Fruit fly (Drosophila melanogaster) whole organism, embryonic: Measurements from ENCODE around the gene RpS20.

Experiments
- CG10321 ChIP-seq: fragments of 200-800 bp; sonication (Bioruptor generic); IDR thresholded peaks from 2 replicates; pipeline ENCODE4 v1.3.6; 2022; ENCODE audit warnings: missing biosample characterization, missing genetic modification characterization
- CG11695 ChIP-seq: fragments of 200-800 bp; sonication (Bioruptor generic); IDR thresholded peaks from 3 replicates; pipeline ENCODE4 v1.3.6; 2022; ENCODE audit warnings: missing biosample characterization, missing genetic modification characterization
- CG12219 ChIP-seq: fragments of 200-800 bp; sonication (Bioruptor generic); optimal IDR thresholded peaks from 3 replicates; lab custom pipeline; 2018; ENCODE audit warnings: missing biosample characterization, mild to moderate bottlenecking, missing genetic modification characterization
- CG12659 ChIP-seq: fragments of 200-800 bp; sonication (Bioruptor generic); optimal IDR thresholded peaks from 3 replicates; lab custom pipeline; 2017; ENCODE audit warnings: mild to moderate bottlenecking, missing biosample characterization, missing genetic modification reagents, missing genetic modification characterization
- CG13296 ChIP-seq: fragments of 200-800 bp; sonication (Bioruptor generic); optimal IDR thresholded peaks from 3 replicates; lab custom pipeline; 2018; ENCODE audit warnings: missing biosample characterization, mild to moderate bottlenecking, missing genetic modification characterization
- CG14441 ChIP-seq: fragments of 200-800 bp; sonication (Bioruptor generic); IDR thresholded peaks from 2 replicates; pipeline ENCODE4 v1.3.6; 2022; ENCODE audit warnings: missing biosample characterization, missing genetic modification characterization
- CG14710 ChIP-seq: fragments of 200-800 bp; sonication (Bioruptor generic); optimal IDR thresholded peaks from 3 replicates; lab custom pipeline; 2019; ENCODE audit warnings: missing biosample characterization, mild to moderate bottlenecking, missing genetic modification characterization, moderate library complexity
- CG1529 ChIP-seq: fragments of 200-800 bp; sonication (Bioruptor generic); optimal IDR thresholded peaks from 3 replicates; lab custom pipeline; 2018; ENCODE audit warnings: missing biosample characterization, missing genetic modification characterization
- CG17612 ChIP-seq: fragments of 200-800 bp; sonication (Bioruptor generic); IDR thresholded peaks from 2 replicates; pipeline ENCODE4 v1.3.6; 2022; ENCODE audit warnings: missing biosample characterization, missing genetic modification characterization
- CG18476 ChIP-seq: fragments of 200-800 bp; sonication (Bioruptor generic); optimal IDR thresholded peaks from 2 replicates; lab custom pipeline; 2016; ENCODE audit warnings: missing biosample characterization, mild to moderate bottlenecking, missing genetic modification characterization
- CG18599 ChIP-seq: fragments of 200-800 bp; sonication (Bioruptor generic); optimal IDR thresholded peaks from 3 replicates; lab custom pipeline; 2017; ENCODE audit warnings: missing biosample characterization, missing genetic modification characterization, mild to moderate bottlenecking, moderate library complexity, missing genetic modification reagents
- CG2129 ChIP-seq: fragments of 200-800 bp; sonication (Bioruptor generic); IDR thresholded peaks from 2 replicates; pipeline ENCODE4 v1.3.6; 2022; ENCODE audit warnings: missing biosample characterization, missing genetic modification characterization; ENCODE audit not compliant: partially characterized antibody
- CG2678 ChIP-seq: fragments of 200-800 bp; sonication (Bioruptor generic); optimal IDR thresholded peaks from 3 replicates; lab custom pipeline; 2019; ENCODE audit warnings: missing biosample characterization, mild to moderate bottlenecking, missing genetic modification characterization, moderate library complexity
- CG2875 ChIP-seq: fragments of 200-800 bp; sonication (Bioruptor generic); optimal IDR thresholded peaks from 2 replicates; lab custom pipeline; 2017; ENCODE audit warnings: missing biosample characterization, mild to moderate bottlenecking, missing genetic modification characterization, missing genetic modification reagents
- CG32767 ChIP-seq: fragments of 200-800 bp; sonication (Bioruptor generic); IDR thresholded peaks from 2 replicates; pipeline ENCODE4 v1.3.6; 2022; ENCODE audit warnings: missing biosample characterization, missing genetic modification characterization
- CG43689 ChIP-seq: fragments of 200-800 bp; sonication (Bioruptor generic); IDR thresholded peaks from 2 replicates; pipeline ENCODE4 v1.3.6; 2022; ENCODE audit warnings: missing biosample characterization, missing genetic modification characterization
- CG4854 ChIP-seq: fragments of 200-800 bp; sonication (Bioruptor generic); optimal IDR thresholded peaks from 2 replicates; lab custom pipeline; 2016; ENCODE audit warnings: missing biosample characterization, missing genetic modification characterization, inconsistent platforms
- CG6254 ChIP-seq: fragments of 200-800 bp; sonication (Bioruptor generic); optimal IDR thresholded peaks from 3 replicates; lab custom pipeline; 2017; ENCODE audit warnings: mild to moderate bottlenecking, missing biosample characterization, missing genetic modification reagents, missing genetic modification characterization
- CG7357 ChIP-seq: fragments of 200-800 bp; sonication (Bioruptor generic); IDR thresholded peaks from 3 replicates; pipeline ENCODE4 v1.3.6; 2022; ENCODE audit warnings: missing biosample characterization, missing genetic modification characterization
- CG7839 ChIP-seq: fragments of 200-800 bp; sonication (Bioruptor generic); optimal IDR thresholded peaks from 3 replicates; lab custom pipeline; 2018; ENCODE audit warnings: missing biosample characterization, mild to moderate bottlenecking, missing genetic modification characterization, moderate library complexity
- CG9817 ChIP-seq: fragments of 200-800 bp; sonication (Bioruptor generic); optimal IDR thresholded peaks from 2 replicates; lab custom pipeline; 2018; ENCODE audit warnings: missing biosample characterization, mild to moderate bottlenecking, missing genetic modification characterization, moderate library complexity
- CoRest ChIP-seq: fragments of 200-800 bp; sonication (Bioruptor generic); optimal IDR thresholded peaks from 3 replicates; lab custom pipeline; 2018; ENCODE audit warnings: missing biosample characterization, mild to moderate bottlenecking, missing genetic modification characterization, moderate library complexity
- D19A ChIP-seq: fragments of 200-800 bp; optimal IDR thresholded peaks from 3 replicates; lab custom pipeline; 2019; ENCODE audit warnings: missing biosample characterization, mild to moderate bottlenecking, missing genetic modification characterization, moderate library complexity
- Dbx ChIP-seq: fragments of 200-800 bp; sonication (Bioruptor generic); IDR thresholded peaks from 3 replicates; pipeline ENCODE4 v1.3.6; 2022; ENCODE audit warnings: missing biosample characterization, missing genetic modification characterization
- HHEX ChIP-seq: fragments of 200-800 bp; sonication (Bioruptor generic); optimal IDR thresholded peaks from 3 replicates; lab custom pipeline; 2017; ENCODE audit warnings: missing biosample characterization, mild to moderate bottlenecking, missing genetic modification characterization, missing genetic modification reagents
- HmgD ChIP-seq: fragments of 200-800 bp; sonication (Bioruptor generic); optimal IDR thresholded peaks from 3 replicates; lab custom pipeline; 2016; ENCODE audit warnings: missing biosample characterization, missing genetic modification characterization
- Nf-YB ChIP-seq: fragments of 200-800 bp; sonication (Bioruptor generic); optimal IDR thresholded peaks from 3 replicates; lab custom pipeline; 2019; ENCODE audit warnings: missing biosample characterization, mild to moderate bottlenecking, missing genetic modification characterization, moderate library complexity
- Nf-YC ChIP-seq: fragments of 200-800 bp; optimal IDR thresholded peaks from 3 replicates; lab custom pipeline; 2019; ENCODE audit warnings: missing biosample characterization, mild to moderate bottlenecking, missing genetic modification characterization, moderate library complexity
- PHDP ChIP-seq: fragments of 200-800 bp; sonication (Bioruptor generic); optimal IDR thresholded peaks from 3 replicates; lab custom pipeline; 2018; ENCODE audit warnings: missing biosample characterization, mild to moderate bottlenecking, missing genetic modification characterization, moderate library complexity
- Ptx1 ChIP-seq: fragments of 200-800 bp; sonication (Bioruptor generic); IDR thresholded peaks from 2 replicates; pipeline ENCODE4 v1.3.6; 2022; ENCODE audit warnings: missing biosample characterization, missing genetic modification characterization
- Six4 ChIP-seq: fragments of 200-800 bp; sonication (Bioruptor generic); optimal IDR thresholded peaks from 2 replicates; lab custom pipeline; 2016; ENCODE audit warnings: missing biosample characterization, missing genetic modification characterization
- Sry-β ChIP-seq: fragments of 200-800 bp; sonication (Bioruptor generic); optimal IDR thresholded peaks from 2 replicates; lab custom pipeline; 2018; ENCODE audit warnings: missing biosample characterization, mild to moderate bottlenecking, missing genetic modification characterization, moderate library complexity
- Xrp1 ChIP-seq: fragments of 200-800 bp; sonication (Bioruptor generic); IDR thresholded peaks from 2 replicates; pipeline ENCODE4 v1.3.6; 2022; ENCODE audit warnings: missing biosample characterization, missing genetic modification characterization
- ase ChIP-seq: fragments of 200-800 bp; sonication (Bioruptor generic); IDR thresholded peaks from 3 replicates; pipeline ENCODE4 v1.3.6; 2022; ENCODE audit warnings: missing biosample characterization, missing genetic modification characterization
- chif ChIP-seq, 2 experiments: fragments of 200-800 bp; sonication (Bioruptor generic); optimal IDR thresholded peaks; 3 replicates each; lab custom pipeline; 2016; ENCODE audit warnings: missing biosample characterization in 2 of 2, missing genetic modification characterization in 2 of 2
- chinmo ChIP-seq: fragments of 200-800 bp; sonication (Bioruptor generic); IDR thresholded peaks from 4 replicates; pipeline ENCODE4 v1.3.6; 2022; ENCODE audit warnings: missing biosample characterization, missing genetic modification characterization; ENCODE audit not compliant: partially characterized antibody
- da ChIP-seq: fragments of 200-800 bp; sonication (Bioruptor generic); optimal IDR thresholded peaks from 2 replicates; lab custom pipeline; 2016; ENCODE audit warnings: missing biosample characterization, missing genetic modification characterization
- dysf ChIP-seq: fragments of 200-800 bp; sonication (Bioruptor generic); IDR thresholded peaks from 3 replicates; pipeline ENCODE4 v1.3.6; 2022; ENCODE audit warnings: missing biosample characterization, missing genetic modification characterization
- exex ChIP-seq: fragments of 200-800 bp; sonication (Bioruptor generic); optimal IDR thresholded peaks from 4 replicates; lab custom pipeline; 2018; ENCODE audit warnings: missing biosample characterization, mild to moderate bottlenecking, missing genetic modification characterization, moderate library complexity
- eyg ChIP-seq: fragments of 200-800 bp; sonication (Bioruptor generic); optimal IDR thresholded peaks from 3 replicates; lab custom pipeline; 2016; ENCODE audit warnings: missing biosample characterization, missing genetic modification characterization
- grn ChIP-seq: fragments of 200-800 bp; sonication (Bioruptor generic); optimal IDR thresholded peaks from 3 replicates; lab custom pipeline; 2017; ENCODE audit warnings: missing biosample characterization, missing genetic modification characterization
- lab ChIP-seq: fragments of 200-800 bp; sonication (Bioruptor generic); optimal IDR thresholded peaks from 3 replicates; lab custom pipeline; 2017; ENCODE audit warnings: missing biosample characterization, missing genetic modification characterization, mild to moderate bottlenecking, moderate library complexity, missing genetic modification reagents
- lov ChIP-seq, 2 experiments: fragments of 200-800 bp in 1 of 2; fragments of >200 bp in 1 of 2; sonication (Bioruptor generic) in 1 of 2; IDR thresholded peaks in 1 of 2; optimal IDR thresholded peaks in 1 of 2; 2 replicates in 1 of 2; 3 replicates in 1 of 2; pipeline versions ENCODE4 v1.3.6 to Lab custom; 2017 to 2022; ENCODE audit warnings: missing biosample characterization in 1 of 2, missing genetic modification characterization in 1 of 2
- mirr ChIP-seq: fragments of 200-800 bp; sonication (Bioruptor generic); optimal IDR thresholded peaks from 3 replicates; lab custom pipeline; 2018; ENCODE audit warnings: missing biosample characterization, mild to moderate bottlenecking, missing genetic modification characterization
- org-1 ChIP-seq: fragments of 200-800 bp; sonication (Bioruptor generic); optimal IDR thresholded peaks from 2 replicates; lab custom pipeline; 2017; ENCODE audit warnings: missing biosample characterization, missing genetic modification characterization
- pb ChIP-seq: fragments of 200-800 bp; sonication (Bioruptor generic); optimal IDR thresholded peaks from 3 replicates; lab custom pipeline; 2016; ENCODE audit warnings: missing biosample characterization, missing genetic modification characterization
- row ChIP-seq: fragments of 200-800 bp; sonication (Bioruptor generic); IDR thresholded peaks from 3 replicates; pipeline ENCODE4 v1.3.6; 2022; ENCODE audit warnings: missing biosample characterization, missing genetic modification characterization
- seq ChIP-seq: fragments of 200-800 bp; sonication (Bioruptor generic); IDR thresholded peaks from 2 replicates; pipeline ENCODE4 v1.3.6; 2022; ENCODE audit warnings: missing biosample characterization, missing genetic modification characterization
- slp2 ChIP-seq: fragments of 200-800 bp; sonication (Bioruptor generic); optimal IDR thresholded peaks from 2 replicates; lab custom pipeline; 2016; ENCODE audit warnings: missing biosample characterization, missing genetic modification characterization
- tio ChIP-seq: fragments of 200-800 bp; sonication (Bioruptor generic); optimal IDR thresholded peaks from 2 replicates; lab custom pipeline; 2017; ENCODE audit warnings: missing biosample characterization, missing genetic modification characterization, inconsistent platforms
- ttk ChIP-seq: fragments of 200-800 bp; sonication (Bioruptor generic); IDR thresholded peaks from 2 replicates; pipeline ENCODE4 v2.1.2; 2022; ENCODE audit warnings: missing biosample characterization, missing genetic modification characterization

Gene RpS20

DNA sequence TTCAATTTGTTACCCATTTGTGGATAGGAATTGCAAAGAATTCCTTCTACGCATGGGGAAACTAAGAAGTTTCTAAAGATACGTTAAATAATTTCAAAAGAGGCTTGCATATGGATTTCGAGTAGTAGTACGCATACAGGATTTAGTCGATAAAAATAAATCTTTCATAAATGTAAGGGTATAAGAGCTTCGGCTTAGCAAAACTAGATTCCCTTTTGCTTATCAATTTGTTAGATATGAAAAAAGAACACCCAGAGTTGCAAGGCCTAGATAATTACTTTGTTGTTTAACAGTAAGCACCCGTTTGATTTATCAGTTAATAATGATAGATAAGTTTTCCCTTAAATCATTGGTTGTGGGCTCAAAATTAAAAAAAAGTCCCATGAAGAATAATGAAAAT, 23.5 kb downstream of the RpS20 start:
- TF ChIP-seq CG10321 (no peak), org-1 (no peak), tio (GFP tag; lab: Kevin White, UChicago) (no peak), CG43689 (no peak), PHDP (tag; lab: Kevin White, UChicago) (no peak), da (no peak), Sry-β (GFP tag; lab: Kevin White, UChicago) (no peak), CG7839 (tag; lab: Kevin White, UChicago) (peak; percentile 39), chinmo (no peak), mirr (GFP tag; lab: Kevin White, UChicago) (peak; percentile 76), Six4 (GFP tag; lab: Kevin White, UChicago) (no peak), CG18599 (GFP tag; lab: Kevin White, UChicago) (peak; percentile 19), CG7357 (GFP tag; lab: Robert Waterston, UW) (no peak), CG1529 (GFP tag; lab: Kevin White, UChicago) (no peak), Ptx1 (GFP tag; lab: Robert Waterston, UW) (0 out of 2 replicates have a peak, but pooled peaks have one; percentile 15), dysf (GFP tag; lab: Robert Waterston, UW) (no peak), CG12219 (no peak), CG12659 (no peak), lab (peak; percentile 85), CG9817 (tag; lab: Kevin White, UChicago) (no peak), exex (tag; lab: Kevin White, UChicago) (peak; percentile 89), HHEX (GFP tag; lab: Kevin White, UChicago) (no peak), CG2678 (tag; lab: Kevin White, UChicago) (peak; percentile 43), CG4854 (GFP tag; lab: Kevin White, UChicago) (no peak), CG2875 (GFP tag; lab: Kevin White, UChicago) (no peak), CG14710 (tag; lab: Kevin White, UChicago) (no peak), eyg (no peak), CG6254 (GFP tag; lab: Kevin White, UChicago) (peak; percentile 32), CG2129 (GFP tag; lab: Robert Waterston, UW) (no peak), CG17612 (no peak), CG18476 (no peak), Xrp1 (peak; percentile 39; the same call in 1 of the 2 replicates), slp2 (GFP tag; lab: Kevin White, UChicago) (no peak), pb (GFP tag; lab: Kevin White, UChicago) (no peak), lov (optimal IDR thresholded peaks at IDR 0.05; lab: Kevin White, UChicago) (no peak), lov (GFP tag; IDR thresholded peaks at IDR 0.05; lab: Robert Waterston, UW) (no peak), CG14441 (GFP tag; lab: Robert Waterston, UW) (0 out of 2 replicates have a peak, but pooled peaks have one; percentile 30), chif (GFP tag; optimal IDR thresholded peaks at IDR 0.05; lab: Kevin White, UChicago) (no peak), CG13296 (peak; percentile 18), grn (peak; percentile 68), CG32767 (GFP tag; lab: Robert Waterston, UW) (no peak), Nf-YC (tag; lab: Kevin White, UChicago) (peak; percentile 22), D19A (tag; lab: Kevin White, UChicago) (peak; percentile 97), ttk (GFP tag; lab: Robert Waterston, UW) (no peak), ase (GFP tag; lab: Robert Waterston, UW) (no peak), seq (GFP tag; lab: Robert Waterston, UW) (no peak), CoRest (tag; lab: Kevin White, UChicago) (no peak), HmgD (GFP tag; lab: Kevin White, UChicago) (no peak), CG11695 (GFP tag; lab: Robert Waterston, UW) (0 out of 3 replicates have a peak, but pooled peaks have one; percentile 42), Dbx (GFP tag; lab: Robert Waterston, UW) (no peak), row (GFP tag; lab: Robert Waterston, UW) (peak; percentile 71), Nf-YB (no peak)
